Fruit fly (Drosophila melanogaster) whole organism, embryonic: ENCODE results near the gene TTLL4A.

Source experiments
- ATbp ChIP-seq: fragments of 200-800 bp; sonication (Bioruptor generic); optimal IDR thresholded peaks from 2 replicates; lab custom pipeline; 2017; ENCODE audit warnings: missing biosample characterization, mild to moderate bottlenecking, missing genetic modification characterization, missing genetic modification reagents
- Aef1 ChIP-seq: fragments of 200-800 bp; sonication (Bioruptor generic); IDR thresholded peaks from 3 replicates; pipeline ENCODE4 v1.3.6; 2022; ENCODE audit warnings: missing biosample characterization, missing genetic modification characterization
- CG10147 ChIP-seq: fragments of 200-800 bp; sonication (Bioruptor generic); optimal IDR thresholded peaks from 2 replicates; lab custom pipeline; 2019; ENCODE audit warnings: missing biosample characterization, mild to moderate bottlenecking, missing genetic modification characterization, moderate library complexity
- CG11723 ChIP-seq: fragments of 200-800 bp; sonication (Bioruptor generic); optimal IDR thresholded peaks from 2 replicates; lab custom pipeline; 2017; ENCODE audit warnings: missing biosample characterization, mild to moderate bottlenecking, missing genetic modification characterization
- CG13123 ChIP-seq: fragments of 200-800 bp; sonication (Bioruptor generic); optimal IDR thresholded peaks from 2 replicates; lab custom pipeline; 2016; ENCODE audit warnings: missing biosample characterization, missing genetic modification characterization
- CG14710 ChIP-seq: fragments of 200-800 bp; sonication (Bioruptor generic); optimal IDR thresholded peaks from 3 replicates; lab custom pipeline; 2019; ENCODE audit warnings: missing biosample characterization, mild to moderate bottlenecking, missing genetic modification characterization, moderate library complexity
- CG18599 ChIP-seq: fragments of 200-800 bp; sonication (Bioruptor generic); optimal IDR thresholded peaks from 3 replicates; lab custom pipeline; 2017; ENCODE audit warnings: missing biosample characterization, missing genetic modification characterization, mild to moderate bottlenecking, moderate library complexity, missing genetic modification reagents
- CG34376 ChIP-seq: fragments of 200-800 bp; sonication (Bioruptor generic); optimal IDR thresholded peaks from 2 replicates; lab custom pipeline; 2018; ENCODE audit warnings: missing biosample characterization, mild to moderate bottlenecking, missing genetic modification characterization
- CG4360 ChIP-seq: fragments of 200-800 bp; sonication (Bioruptor generic); IDR thresholded peaks from 2 replicates; pipeline ENCODE4 v1.3.6; 2022; ENCODE audit warnings: missing biosample characterization, missing genetic modification characterization
- CG43689 ChIP-seq: fragments of 200-800 bp; sonication (Bioruptor generic); IDR thresholded peaks from 2 replicates; pipeline ENCODE4 v1.3.6; 2022; ENCODE audit warnings: missing biosample characterization, missing genetic modification characterization
- CG6683 ChIP-seq: fragments of 200-800 bp; sonication (Bioruptor generic); optimal IDR thresholded peaks from 2 replicates; lab custom pipeline; 2017; ENCODE audit warnings: missing biosample characterization, mild to moderate bottlenecking, missing genetic modification characterization, missing genetic modification reagents
- CG6813 ChIP-seq: fragments of 200-800 bp; sonication (Bioruptor generic); optimal IDR thresholded peaks from 2 replicates; lab custom pipeline; 2017; ENCODE audit warnings: missing biosample characterization, missing genetic modification characterization, mild to moderate bottlenecking, moderate library complexity, missing genetic modification reagents
- CG7357 ChIP-seq: fragments of 200-800 bp; sonication (Bioruptor generic); IDR thresholded peaks from 3 replicates; pipeline ENCODE4 v1.3.6; 2022; ENCODE audit warnings: missing biosample characterization, missing genetic modification characterization
- CG7928 ChIP-seq: fragments of 200-800 bp; sonication (Bioruptor generic); optimal IDR thresholded peaks from 2 replicates; lab custom pipeline; 2017; ENCODE audit warnings: missing biosample characterization, mild to moderate bottlenecking, missing genetic modification characterization
- CG8290 ChIP-seq, 3 experiments: fragments of 200-800 bp; sonication (Bioruptor generic); optimal IDR thresholded peaks; 2 replicates each; lab custom pipeline; 2016 to 2019; ENCODE audit warnings: missing biosample characterization in 3 of 3, missing genetic modification characterization in 3 of 3, mild to moderate bottlenecking in 2 of 3, moderate library complexity in 1 of 3
- CG9727 ChIP-seq: fragments of 200-800 bp; sonication (Bioruptor generic); optimal IDR thresholded peaks from 3 replicates; lab custom pipeline; 2017; ENCODE audit warnings: missing biosample characterization, mild to moderate bottlenecking, missing genetic modification characterization
- CG9797 ChIP-seq: fragments of 200-800 bp; sonication (Bioruptor generic); optimal IDR thresholded peaks from 3 replicates; lab custom pipeline; 2018; ENCODE audit warnings: missing biosample characterization, mild to moderate bottlenecking, missing genetic modification characterization
- Chrac-16 ChIP-seq: fragments of 200-800 bp; sonication (Bioruptor generic); optimal IDR thresholded peaks from 3 replicates; lab custom pipeline; 2016; ENCODE audit warnings: missing biosample characterization, missing genetic modification characterization
- D19A ChIP-seq: fragments of 200-800 bp; optimal IDR thresholded peaks from 3 replicates; lab custom pipeline; 2019; ENCODE audit warnings: missing biosample characterization, mild to moderate bottlenecking, missing genetic modification characterization, moderate library complexity
- Dbx ChIP-seq: fragments of 200-800 bp; sonication (Bioruptor generic); IDR thresholded peaks from 3 replicates; pipeline ENCODE4 v1.3.6; 2022; ENCODE audit warnings: missing biosample characterization, missing genetic modification characterization
- H2.0 ChIP-seq: fragments of 200-800 bp; sonication (Bioruptor generic); IDR thresholded peaks from 2 replicates; pipeline ENCODE4 v1.3.6; 2022; ENCODE audit warnings: missing biosample characterization, missing genetic modification characterization
- HHEX ChIP-seq: fragments of 200-800 bp; sonication (Bioruptor generic); optimal IDR thresholded peaks from 3 replicates; lab custom pipeline; 2017; ENCODE audit warnings: missing biosample characterization, mild to moderate bottlenecking, missing genetic modification characterization, missing genetic modification reagents
- HLH4C ChIP-seq: fragments of 200-800 bp; sonication (Bioruptor generic); IDR thresholded peaks from 3 replicates; pipeline ENCODE4 v1.3.6; 2022; ENCODE audit warnings: missing biosample characterization, missing genetic modification characterization; ENCODE audit not compliant: partially characterized antibody
- Mad ChIP-seq: fragments of 200-800 bp; sonication (Bioruptor generic); optimal IDR thresholded peaks from 2 replicates; lab custom pipeline; 2016; ENCODE audit warnings: missing biosample characterization, missing genetic modification characterization
- Med ChIP-seq: fragments of 200-800 bp; sonication (Bioruptor generic); peaks from one replicate; lab custom pipeline; 2016; ENCODE audit warnings: missing biosample characterization, missing genetic modification characterization, mild to moderate bottlenecking, inconsistent platforms, moderate library complexity
- NFAT ChIP-seq: fragments of 200-800 bp; sonication (Bioruptor generic); IDR thresholded peaks from 2 replicates; pipeline ENCODE4 v1.3.6; 2022; ENCODE audit warnings: missing biosample characterization, missing genetic modification characterization
- Pdp1 ChIP-seq, 2 experiments: fragments of 200-800 bp; sonication (Bioruptor generic); optimal IDR thresholded peaks; 3 replicates each; lab custom pipeline; 2016; ENCODE audit warnings: missing biosample characterization in 2 of 2, missing genetic modification characterization in 2 of 2, mild to moderate bottlenecking in 1 of 2, moderate library complexity in 1 of 2
- Rx ChIP-seq: fragments of 200-800 bp; sonication (Bioruptor generic); IDR thresholded peaks from 2 replicates; pipeline ENCODE4 v1.3.6; 2022; ENCODE audit warnings: missing biosample characterization, missing genetic modification characterization
- Sox100B ChIP-seq: fragments of 200-800 bp; sonication (Bioruptor generic); optimal IDR thresholded peaks from 3 replicates; lab custom pipeline; 2018; ENCODE audit warnings: missing biosample characterization, mild to moderate bottlenecking, missing genetic modification characterization
- YL-1 ChIP-seq: fragments of 200-800 bp; sonication (Bioruptor generic); optimal IDR thresholded peaks from 3 replicates; lab custom pipeline; 2017; ENCODE audit warnings: missing biosample characterization, mild to moderate bottlenecking, missing genetic modification characterization
- ara ChIP-seq: fragments of 200-800 bp; sonication (Bioruptor generic); IDR thresholded peaks from 2 replicates; pipeline ENCODE4 v1.3.6; 2022; ENCODE audit warnings: missing biosample characterization, missing genetic modification characterization
- ato ChIP-seq: fragments of 200-800 bp; sonication (Bioruptor generic); IDR thresholded peaks from 2 replicates; pipeline ENCODE4 v1.3.6; 2022; ENCODE audit warnings: missing biosample characterization, missing genetic modification characterization; ENCODE audit not compliant: partially characterized antibody
- bigmax ChIP-seq: fragments of 200-800 bp; sonication (Bioruptor generic); optimal IDR thresholded peaks from 2 replicates; lab custom pipeline; 2018; ENCODE audit warnings: missing biosample characterization, mild to moderate bottlenecking, missing genetic modification characterization
- bsh ChIP-seq, 2 experiments: fragments of 200-800 bp; sonication (Bioruptor generic); optimal IDR thresholded peaks; 2 replicates each; lab custom pipeline; 2017 to 2018; ENCODE audit warnings: mild to moderate bottlenecking in 2 of 2, missing biosample characterization in 2 of 2, missing genetic modification characterization in 2 of 2, moderate library complexity in 1 of 2
- cas ChIP-seq: fragments of 200-800 bp; sonication (Bioruptor generic); IDR thresholded peaks from 2 replicates; pipeline ENCODE4 v1.3.6; 2022; ENCODE audit warnings: missing biosample characterization, missing genetic modification characterization
- caup ChIP-seq: fragments of 200-800 bp; sonication (Bioruptor generic); optimal IDR thresholded peaks from 3 replicates; lab custom pipeline; 2017; ENCODE audit warnings: missing biosample characterization, mild to moderate bottlenecking, missing genetic modification characterization, moderate library complexity; ENCODE audit not compliant: severe bottlenecking
- dmrt99B ChIP-seq: fragments of 200-800 bp; sonication (Bioruptor generic); optimal IDR thresholded peaks from 2 replicates; lab custom pipeline; 2018; ENCODE audit warnings: missing biosample characterization, mild to moderate bottlenecking, missing genetic modification characterization, moderate library complexity
- gce ChIP-seq: fragments of 200-800 bp; sonication (Bioruptor generic); IDR thresholded peaks from 3 replicates; pipeline ENCODE4 v1.3.6; 2022; ENCODE audit warnings: missing biosample characterization, missing genetic modification characterization
- gcm ChIP-seq: fragments of 200-800 bp; sonication (Bioruptor generic); optimal IDR thresholded peaks from 2 replicates; lab custom pipeline; 2019; ENCODE audit warnings: missing biosample characterization, mild to moderate bottlenecking, missing genetic modification characterization, moderate library complexity
- jigr1 ChIP-seq: fragments of 200-800 bp; sonication (Bioruptor generic); IDR thresholded peaks from 3 replicates; pipeline ENCODE4 v1.3.6; 2022; ENCODE audit warnings: missing biosample characterization, missing genetic modification characterization
- lbe ChIP-seq: fragments of 200-800 bp; sonication (Bioruptor generic); optimal IDR thresholded peaks from 2 replicates; lab custom pipeline; 2016; ENCODE audit warnings: missing biosample characterization, mild to moderate bottlenecking, missing genetic modification characterization
- oc ChIP-seq: fragments of 200-800 bp; sonication (Bioruptor generic); optimal IDR thresholded peaks from 2 replicates; lab custom pipeline; 2018; ENCODE audit warnings: missing biosample characterization, mild to moderate bottlenecking, missing genetic modification characterization, moderate library complexity
- onecut ChIP-seq: fragments of 200-800 bp; sonication (Bioruptor generic); IDR thresholded peaks from 2 replicates; pipeline ENCODE4 v1.3.6; 2022; ENCODE audit warnings: missing biosample characterization, missing genetic modification characterization
- seq ChIP-seq: fragments of 200-800 bp; sonication (Bioruptor generic); IDR thresholded peaks from 2 replicates; pipeline ENCODE4 v1.3.6; 2022; ENCODE audit warnings: missing biosample characterization, missing genetic modification characterization
- sisA ChIP-seq: fragments of 200-800 bp; sonication (Bioruptor generic); IDR thresholded peaks from 2 replicates; pipeline ENCODE4 v1.3.6; 2022; ENCODE audit warnings: missing biosample characterization, missing genetic modification characterization
- trh ChIP-seq: fragments of 200-800 bp; sonication (Bioruptor generic); optimal IDR thresholded peaks from 2 replicates; lab custom pipeline; 2016; ENCODE audit warnings: missing biosample characterization, missing genetic modification characterization
- zen ChIP-seq: fragments of 200-800 bp; sonication (Bioruptor generic); optimal IDR thresholded peaks from 3 replicates; lab custom pipeline; 2018; ENCODE audit warnings: missing biosample characterization, mild to moderate bottlenecking, missing genetic modification characterization, moderate library complexity

Gene TTLL4A

DNA sequence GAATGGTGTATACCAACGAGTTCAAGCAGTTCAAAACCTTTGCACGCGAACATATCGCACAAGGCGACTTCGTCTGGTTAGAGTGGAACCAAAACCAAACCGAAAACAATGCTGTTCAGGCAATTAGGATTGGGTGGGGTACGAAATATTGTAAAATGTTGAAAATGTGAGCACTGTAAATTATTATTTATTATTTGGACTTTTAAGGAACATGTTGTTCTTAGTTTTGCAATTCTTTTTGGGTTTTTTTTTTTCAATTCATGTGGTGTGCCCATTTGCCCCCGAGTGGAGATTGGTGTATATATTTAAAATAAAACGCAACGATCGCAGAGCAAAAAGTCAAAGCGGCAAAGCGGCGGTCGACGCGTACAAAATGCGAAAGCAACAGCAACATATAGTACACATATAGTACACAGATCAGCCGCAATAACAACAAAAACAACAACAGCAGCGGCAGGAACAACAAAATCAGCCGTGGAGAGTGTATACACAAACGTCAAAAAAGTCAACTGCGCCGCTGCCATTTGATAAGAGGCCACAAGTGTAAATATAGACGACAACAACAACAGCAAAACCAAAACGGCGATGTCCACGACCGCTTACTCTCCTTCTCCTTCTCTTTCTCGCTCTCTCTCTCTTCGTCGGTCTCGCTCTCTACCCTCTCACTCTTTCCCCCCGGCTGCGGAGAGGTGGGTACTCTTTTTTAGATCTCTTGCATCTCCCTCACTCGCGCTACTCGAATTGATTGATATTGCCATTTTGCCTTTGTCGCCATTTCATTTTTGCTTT lies 55.7 kb downstream of the TTLL4A start (continued):
- TF ChIP-seq gce (peak; percentile 28; the same call in 1 of the 3 replicates), HHEX (GFP tag; lab: Kevin White, UChicago) (peak; percentile 66), CG34376 (GFP tag; lab: Kevin White, UChicago) (peak; percentile 67), HLH4C (GFP tag; lab: Robert Waterston, UW) (no peak), YL-1 (GFP tag; lab: Kevin White, UChicago) (peak; percentile 7), CG43689 (GFP tag; lab: Robert Waterston, UW) (no peak), CG4360 (peak; percentile 92), Dbx (GFP tag; lab: Robert Waterston, UW) (0 out of 3 replicates have a peak, but pooled peaks have one; percentile 42), H2.0 (GFP tag; lab: Robert Waterston, UW) (peak; percentile 41), CG14710 (peak; percentile 17), Med (GFP tag; lab: Kevin White, UChicago) (peak; percentile 78), CG10147 (GFP tag; lab: Kevin White, UChicago) (peak; percentile 45), Pdp1 (GFP tag; optimal IDR thresholded peaks at IDR 0.05; lab: Kevin White, UChicago) (peak in 1 of 2 experiments; percentile 28), onecut (GFP tag; lab: Robert Waterston, UW) (peak; percentile 53), CG11723 (GFP tag; lab: Kevin White, UChicago) (peak; percentile 25), CG6813 (GFP tag; lab: Kevin White, UChicago) (peak; percentile 69), Aef1 (GFP tag; lab: Robert Waterston, UW) (peak; percentile 74), CG9727 (GFP tag; lab: Kevin White, UChicago) (peak; percentile 50), CG9797 (GFP tag; lab: Kevin White, UChicago) (no peak), seq (GFP tag; lab: Robert Waterston, UW) (peak; percentile 46; the same call in 1 of the 2 replicates), CG8290 (GFP tag; optimal IDR thresholded peaks at IDR 0.05; lab: Kevin White, UChicago) (no peak), CG8290 (tag; optimal IDR thresholded peaks at IDR 0.05; lab: Kevin White, UChicago) (peak in 1 of 2 experiments; percentile 41), Sox100B (peak; percentile 14), zen (tag; lab: Kevin White, UChicago) (no peak), cas (GFP tag; lab: Robert Waterston, UW) (no peak), gcm (GFP tag; lab: Kevin White, UChicago) (peak; percentile 16), trh (GFP tag; lab: Kevin White, UChicago) (peak; percentile 35), bsh (GFP tag; optimal IDR thresholded peaks at IDR 0.05; lab: Kevin White, UChicago) (peak; percentile 42 to 49), oc (tag; lab: Kevin White, UChicago) (peak; percentile 44), Rx (GFP tag; lab: Robert Waterston, UW) (no peak), CG6683 (GFP tag; lab: Kevin White, UChicago) (peak; percentile 22), ATbp (GFP tag; lab: Kevin White, UChicago) (peak; percentile 85), CG7928 (no peak), caup (GFP tag; lab: Kevin White, UChicago) (peak; percentile 52), CG7357 (GFP tag; lab: Robert Waterston, UW) (no peak), bigmax (GFP tag; lab: Kevin White, UChicago) (no peak), sisA (peak; percentile 31; the same call in 1 of the 2 replicates), CG18599 (GFP tag; lab: Kevin White, UChicago) (peak; percentile 57), CG13123 (GFP tag; lab: Kevin White, UChicago) (peak; percentile 17), dmrt99B (tag; lab: Kevin White, UChicago) (peak; percentile 30), ara (no peak), lbe (peak; percentile 53), D19A (tag; lab: Kevin White, UChicago) (peak; percentile 71), Chrac-16 (GFP tag; lab: Kevin White, UChicago) (peak; percentile 19), ato (no peak), jigr1 (GFP tag; lab: Robert Waterston, UW) (0 out of 3 replicates have a peak, but pooled peaks have one; percentile 7), NFAT (GFP tag; lab: Robert Waterston, UW) (no peak), Mad (GFP tag; lab: Kevin White, UChicago) (no peak)
